Worm (Caenorhabditis elegans): Measurements from ENCODE around the gene npr-30.

The npr-30 gene

DNA sequence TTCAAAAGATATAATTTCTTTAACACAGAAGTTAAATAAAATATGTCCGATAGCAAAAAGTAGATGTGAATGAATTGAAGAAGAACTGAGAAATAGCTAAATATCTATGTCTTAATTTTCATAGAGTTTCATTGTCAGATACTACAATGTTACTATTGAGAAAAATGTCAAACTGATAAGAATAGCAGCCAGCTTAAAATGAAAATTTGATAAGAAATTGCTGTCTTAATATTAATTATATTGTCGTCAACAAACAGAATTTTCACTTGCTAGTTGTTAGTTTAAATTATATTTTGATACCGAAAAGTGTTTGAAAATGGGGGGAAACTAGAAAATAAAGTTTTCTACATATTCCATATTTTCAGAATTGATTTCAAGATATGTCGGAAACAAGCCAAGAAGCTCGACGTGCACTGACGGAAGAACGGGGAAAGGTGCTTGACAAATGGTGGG lies at the start of gene npr-30, which contains the start of the genes fbxa-6 and cTel54X.2:
Gene npr-30 (plus strand): TSS at position 403 of the 453 bp plus-strand sequence.
Gene fbxa-6 (minus strand): TSS at position 179 of the 453 bp plus-strand sequence.
Gene cTel54X.2 (plus strand): TSS at position 360 of the 453 bp plus-strand sequence.
- TF ChIP-seq unc-62 (GFP tag; optimal IDR thresholded peaks at IDR 0.05), result no peak

DNA sequence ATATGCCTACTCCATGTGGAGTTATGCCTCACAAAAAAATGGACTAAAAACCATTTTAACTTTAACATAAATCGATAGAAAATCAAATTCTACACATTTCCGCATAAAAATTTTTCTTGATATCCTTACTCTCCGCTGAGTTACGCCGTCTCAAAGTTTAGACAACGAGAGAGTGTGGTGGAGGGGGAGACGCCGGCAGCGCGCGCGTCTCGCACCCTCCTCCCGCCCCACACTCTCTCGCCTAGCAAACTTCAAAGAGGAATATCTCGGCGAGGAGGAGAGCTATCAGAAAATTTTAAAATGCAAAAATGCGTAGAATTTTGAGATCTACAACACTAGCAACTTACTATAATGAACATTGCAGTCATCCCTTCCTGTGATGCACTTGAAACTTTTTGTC lies 11.1 kb downstream of the npr-30 start:
- no peak for TF ChIP-seq unc-62 (GFP tag; optimal IDR thresholded peaks at IDR 0.05)

- no peak for TF ChIP-seq unc-62 (GFP tag; optimal IDR thresholded peaks at IDR 0.05)
Observed at ce11 chrIII:14671-15070, 11.6 kb downstream of the npr-30 start, which contains the start of gene nhr-80. TSS of gene nhr-80 (minus strand) at chrIII:14869.

DNA sequence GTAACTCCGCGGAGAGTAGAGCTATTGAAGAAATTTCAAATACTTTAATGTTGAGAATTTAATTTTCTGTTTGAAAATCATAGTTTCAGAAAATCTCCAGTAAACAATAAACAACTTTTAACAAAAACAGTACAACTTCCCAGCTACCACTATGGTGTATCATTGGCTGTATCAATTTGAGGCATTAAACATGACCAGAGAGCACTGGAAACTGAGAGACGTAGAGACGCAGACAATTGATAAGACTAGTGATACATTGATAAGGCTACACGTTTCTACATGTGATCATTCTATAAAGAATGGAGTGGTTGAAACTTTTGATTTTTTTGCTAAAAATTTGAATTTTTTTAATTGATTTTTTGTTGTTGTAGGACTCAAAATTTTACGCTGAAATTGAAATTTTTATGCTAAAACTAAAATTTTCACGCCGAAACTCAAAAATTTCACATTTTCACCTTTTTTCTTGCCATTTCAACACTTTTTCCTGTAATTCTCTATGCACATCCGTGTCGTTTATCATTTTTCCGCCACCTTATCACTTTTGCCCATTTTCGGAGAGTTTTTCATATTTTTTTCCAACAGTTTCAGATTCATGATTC lies 12.2 kb downstream of the npr-30 start, which contains the start of gene H10E21.1:
Gene H10E21.1 (plus strand): TSS at position 549 of the 599 bp plus-strand sequence.
- no peak for TF ChIP-seq unc-62 (GFP tag; optimal IDR thresholded peaks at IDR 0.05)

DNA sequence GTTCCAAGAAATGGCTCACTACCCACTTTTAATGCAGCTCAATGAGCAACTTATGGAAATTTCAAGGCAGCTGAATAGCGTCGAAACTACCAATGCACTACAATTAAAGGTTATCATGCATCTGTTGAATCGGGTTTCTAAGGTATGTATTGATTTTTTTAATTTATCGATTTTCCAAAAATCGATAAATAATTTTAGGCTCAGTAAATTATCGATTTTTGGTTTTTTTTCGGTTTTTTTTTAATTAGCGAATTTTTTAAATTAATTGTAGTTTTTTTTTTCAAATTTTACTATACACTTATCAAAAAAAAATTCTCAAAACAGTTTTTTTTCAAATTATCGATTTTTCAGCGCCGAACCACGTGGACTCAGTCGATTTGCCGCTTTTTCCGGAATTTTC lies 13.7 kb downstream of the npr-30 start:
- TF ChIP-seq unc-62 (GFP tag; optimal IDR thresholded peaks at IDR 0.05), result no peak

DNA sequence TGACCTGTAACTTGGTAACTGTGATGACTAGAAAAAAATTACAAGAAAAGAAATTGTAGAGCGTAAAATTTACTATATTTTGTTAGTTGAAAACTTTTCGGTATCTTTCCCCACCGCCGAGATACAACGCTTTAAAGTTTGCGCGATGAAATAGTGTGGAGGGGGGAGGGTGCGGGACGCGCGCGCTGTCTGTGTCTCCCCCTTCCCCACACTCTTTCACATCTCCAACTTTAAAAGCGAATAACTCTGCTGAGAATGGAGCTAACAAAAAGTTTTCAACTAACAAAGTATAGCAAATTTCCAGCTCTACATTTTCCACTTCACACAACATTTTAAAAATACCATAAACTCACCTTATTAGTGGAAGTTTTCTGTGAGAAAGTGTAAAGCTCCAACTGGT lies 14.4 kb downstream of the npr-30 start:
- no peak for TF ChIP-seq unc-62 (GFP tag; optimal IDR thresholded peaks at IDR 0.05)

DNA sequence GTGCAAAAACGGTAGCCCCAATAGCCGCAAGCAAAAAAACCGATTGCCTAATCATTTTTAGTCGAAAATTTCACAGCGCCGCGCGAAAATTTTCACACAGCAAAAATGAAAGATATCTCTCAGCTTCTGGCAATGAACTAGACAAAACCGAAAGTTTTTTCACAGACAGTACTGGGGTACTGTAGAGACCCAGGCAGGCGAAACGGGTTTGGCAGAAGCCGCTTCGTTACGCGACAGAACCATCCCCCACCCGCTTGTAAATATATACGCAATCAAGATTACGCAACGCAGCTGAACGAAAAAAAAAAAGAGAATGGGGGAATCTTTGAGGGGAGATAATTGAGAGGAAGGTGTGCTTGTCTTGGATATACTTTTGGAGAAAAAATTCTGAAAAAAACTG lies 16.4 kb downstream of the npr-30 start, which contains the start of gene H10E21.4:
Gene H10E21.4 (minus strand): TSS at position 167 of the 400 bp plus-strand sequence.
- no peak for TF ChIP-seq unc-62 (GFP tag; optimal IDR thresholded peaks at IDR 0.05)

DNA sequence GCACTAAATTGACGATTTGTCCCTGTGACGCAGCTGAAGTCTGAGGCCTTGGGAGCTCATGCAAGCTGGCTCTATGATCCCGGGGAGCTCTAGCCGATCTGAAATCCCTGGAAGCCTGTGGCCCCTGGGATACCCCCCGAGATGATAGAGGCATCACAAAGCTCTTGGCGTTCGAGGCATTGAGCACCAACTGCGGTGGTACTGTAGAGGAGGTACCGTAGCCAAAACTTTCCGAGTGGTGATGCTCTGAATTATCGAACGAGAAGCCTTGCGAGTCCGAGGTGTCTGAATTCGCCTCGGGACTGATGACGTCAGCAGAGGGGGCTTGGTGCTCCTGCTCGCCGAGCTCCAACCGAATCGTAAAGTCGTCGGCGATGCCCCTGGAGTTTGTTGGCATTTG lies 18.2 kb downstream of the npr-30 start:
- TF ChIP-seq unc-62 (GFP tag; optimal IDR thresholded peaks at IDR 0.05), result no peak

DNA sequence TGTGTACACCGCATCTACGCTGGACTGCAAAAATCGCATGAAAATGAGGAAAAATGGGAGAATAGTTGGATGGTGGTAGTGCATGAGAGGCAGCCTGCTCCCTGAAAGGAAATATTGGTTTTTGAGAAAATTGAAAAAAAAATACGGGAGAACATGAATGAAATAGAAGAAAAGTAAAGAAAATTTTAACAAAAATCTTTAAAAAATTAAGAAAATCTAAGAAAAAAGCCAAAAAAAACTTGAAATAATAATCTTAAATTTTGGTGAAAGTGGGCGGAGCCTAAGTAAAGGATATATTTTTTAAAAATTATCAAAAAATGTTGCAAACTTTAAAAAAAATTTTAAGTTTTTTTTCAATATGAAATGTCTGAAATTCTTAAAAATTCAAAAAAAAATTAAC lies 20.7 kb downstream of the npr-30 start, which contains the start of gene H10E21.5:
Gene H10E21.5 (minus strand): TSS at position 101 of the 400 bp plus-strand sequence.
- no peak for TF ChIP-seq unc-62 (GFP tag; optimal IDR thresholded peaks at IDR 0.05)

DNA sequence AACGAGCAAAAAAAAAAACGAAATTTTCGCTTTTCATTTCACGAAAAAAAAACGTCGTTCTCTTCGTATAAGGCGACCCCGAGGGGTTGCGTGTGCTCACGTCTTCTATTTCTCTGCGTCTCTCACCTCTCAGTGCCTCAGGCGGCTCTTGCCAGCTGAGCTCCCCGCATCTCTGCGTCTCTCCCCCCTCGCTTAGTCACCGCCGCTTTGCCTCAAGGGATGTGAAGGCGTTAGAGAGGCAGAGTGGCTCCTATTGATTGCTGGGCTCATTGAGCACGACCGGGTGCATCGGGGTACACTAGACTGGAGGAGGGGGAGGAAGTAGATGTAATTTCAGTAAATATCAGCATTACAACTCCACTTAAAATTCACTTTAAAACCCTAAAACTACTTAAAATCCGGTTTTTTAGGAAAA lies 22.5 kb downstream of the npr-30 start:
- no peak for TF ChIP-seq unc-62 (GFP tag; optimal IDR thresholded peaks at IDR 0.05)

DNA sequence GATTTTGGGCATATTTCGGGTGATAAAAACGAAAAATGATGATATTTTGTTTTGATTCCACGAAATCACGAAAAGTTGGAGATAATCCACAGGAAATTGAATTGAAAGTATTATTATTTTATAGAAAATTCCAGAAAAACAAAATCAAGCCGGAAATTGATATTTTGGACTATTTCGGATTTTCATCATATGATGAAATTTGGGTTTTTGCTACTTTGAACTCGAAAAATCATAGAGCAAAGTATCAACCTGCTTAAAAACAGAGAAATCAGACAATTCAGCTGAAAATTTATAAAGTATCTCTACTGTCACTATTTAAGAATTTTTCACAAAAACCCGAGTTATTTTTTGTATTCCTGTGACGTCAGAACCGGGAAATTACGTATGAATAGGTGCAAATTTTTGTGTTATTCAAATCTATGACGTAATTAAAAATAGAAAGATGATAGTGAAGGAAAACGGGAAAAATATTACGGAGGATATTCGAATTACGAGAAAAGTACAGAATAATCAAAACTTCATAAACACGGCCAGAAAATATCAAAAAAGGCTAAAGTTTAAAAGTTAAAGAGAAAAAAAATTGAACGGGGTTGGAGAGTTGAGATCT lies 24.3 kb downstream of the npr-30 start:
- no peak for TF ChIP-seq unc-62 (GFP tag; optimal IDR thresholded peaks at IDR 0.05)

ce11 chrIII:28841-29240 lies 25.7 kb downstream of the npr-30 start:
- no peak for TF ChIP-seq unc-62 (GFP tag; optimal IDR thresholded peaks at IDR 0.05)

ce11 chrIII:29626-30025 lies 26.5 kb downstream of the npr-30 start:
- TF ChIP-seq unc-62 (GFP tag; optimal IDR thresholded peaks at IDR 0.05), result no peak

DNA sequence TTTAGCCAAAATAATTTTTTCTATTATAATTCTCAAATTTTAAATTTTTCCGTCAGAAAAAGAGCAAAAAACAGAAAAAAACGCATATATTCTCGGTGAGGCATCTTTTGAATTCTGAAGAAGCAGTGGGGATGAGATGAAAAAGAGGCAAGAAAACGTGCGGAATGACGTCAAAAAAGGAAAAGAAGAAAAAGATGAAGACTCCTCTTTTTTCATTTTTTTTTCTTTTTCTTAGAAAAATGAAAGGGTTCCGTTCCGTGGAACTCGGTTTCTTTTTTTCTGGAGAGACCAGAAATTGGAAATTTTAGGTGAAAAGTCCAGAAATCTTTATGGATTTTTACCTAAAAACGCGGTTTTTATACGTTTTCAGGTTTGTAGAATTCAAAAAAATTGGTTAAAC lies 27.3 kb downstream of the npr-30 start:
- no peak for TF ChIP-seq unc-62 (GFP tag; optimal IDR thresholded peaks at IDR 0.05)

- TF ChIP-seq unc-62 (GFP tag; optimal IDR thresholded peaks at IDR 0.05), result no peak
Observed at ce11 chrIII:31600-31999, 28.5 kb downstream of the npr-30 start.

DNA sequence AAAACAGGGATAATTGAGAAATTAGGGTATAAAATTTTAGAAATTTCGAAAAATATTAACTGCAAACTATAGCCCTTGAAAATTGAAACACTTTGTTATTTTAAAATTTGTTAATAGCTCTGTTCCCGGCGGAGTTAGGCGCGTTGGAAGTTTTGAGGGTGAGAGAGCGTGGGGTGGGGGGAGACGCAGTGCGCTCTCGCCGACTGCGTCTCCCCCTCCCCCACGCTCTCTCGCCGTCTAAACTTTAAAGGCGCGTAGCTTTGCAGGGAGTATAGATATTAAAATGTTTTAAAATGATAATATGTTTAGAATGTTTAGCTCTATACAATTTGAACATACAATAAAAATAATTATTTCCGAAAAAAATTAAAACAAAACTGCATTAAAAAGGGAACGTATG lies 30.1 kb downstream of the npr-30 start:
- TF ChIP-seq unc-62 (GFP tag; optimal IDR thresholded peaks at IDR 0.05), result no peak

DNA sequence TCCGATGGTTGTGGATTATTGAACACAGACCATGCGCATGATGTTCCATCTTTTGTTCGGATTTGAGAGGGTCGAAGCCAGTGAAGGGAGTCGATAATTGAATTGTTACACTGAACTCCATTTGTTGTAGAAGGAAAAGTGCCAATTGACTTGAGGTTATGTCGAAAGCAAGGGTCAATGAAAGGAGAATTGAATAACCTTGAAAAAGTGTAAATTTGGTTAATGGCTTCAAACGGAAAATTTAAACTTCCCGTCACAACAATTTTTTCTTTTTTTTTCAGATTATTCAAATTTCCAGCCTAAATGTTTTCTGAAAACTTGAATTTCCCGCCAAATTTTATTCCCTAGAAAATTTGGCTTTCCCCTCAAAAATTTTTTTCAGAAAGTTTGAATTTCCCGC lies 35.0 kb downstream of the npr-30 start, which contains the start of gene clp-10:
Gene clp-10 (minus strand): TSS at position 101 of the 400 bp plus-strand sequence.
- no peak for TF ChIP-seq unc-62 (GFP tag; optimal IDR thresholded peaks at IDR 0.05)

All from whole organism, dauer.